Fruit fly (Drosophila melanogaster) whole organism, wandering third instar larva: ENCODE data around the gene Uros1.

ENCODE experiments used
- Abd-B ChIP-seq: fragments of >200 bp; optimal IDR thresholded peaks from 2 replicates; lab custom pipeline; 2017; ENCODE audit warnings: missing biosample characterization, missing genetic modification characterization
- CrebA ChIP-seq: fragments of 200-800 bp; sonication (Bioruptor generic); optimal IDR thresholded peaks from 2 replicates; lab custom pipeline; 2016; ENCODE audit warnings: missing biosample characterization, mild to moderate bottlenecking, missing genetic modification characterization, borderline replicate concordance
- Dfd ChIP-seq: fragments of >200 bp; optimal IDR thresholded peaks from 2 replicates; lab custom pipeline; 2017; ENCODE audit warnings: missing biosample characterization, missing genetic modification characterization
- Hnf4 ChIP-seq: fragments of 200-800 bp; sonication (Bioruptor generic); optimal IDR thresholded peaks from 2 replicates; lab custom pipeline; 2016; ENCODE audit warnings: missing biosample characterization, mild to moderate bottlenecking, missing genetic modification characterization
- Hr78 ChIP-seq: fragments of >200 bp; optimal IDR thresholded peaks from 2 replicates; lab custom pipeline; 2017; ENCODE audit warnings: missing biosample characterization, missing genetic modification characterization
- Hr83 ChIP-seq: fragments of 200-300 bp; sonication (Bioruptor generic); optimal IDR thresholded peaks from 2 replicates; lab custom pipeline; 2016; ENCODE audit warnings: missing biosample characterization, mild to moderate bottlenecking, missing genetic modification characterization, moderate library complexity; ENCODE audit not compliant: poor library complexity, severe bottlenecking
- Myc ChIP-seq: fragments of >200 bp; optimal IDR thresholded peaks from 2 replicates; lab custom pipeline; 2017
- br ChIP-seq: fragments of 200-800 bp; sonication (Bioruptor generic); optimal IDR thresholded peaks from 2 replicates; lab custom pipeline; 2016; ENCODE audit warnings: missing biosample characterization, missing genetic modification characterization
- fru ChIP-seq: fragments of 200-800 bp; sonication (Bioruptor generic); optimal IDR thresholded peaks from 3 replicates; lab custom pipeline; 2016; ENCODE audit warnings: missing biosample characterization, mild to moderate bottlenecking, missing genetic modification characterization
- h ChIP-seq: fragments of 200-800 bp; sonication (Bioruptor generic); optimal IDR thresholded peaks from 3 replicates; lab custom pipeline; 2016; ENCODE audit warnings: missing biosample characterization, mild to moderate bottlenecking, missing genetic modification characterization
- pan ChIP-seq: fragments of >200 bp; optimal IDR thresholded peaks from 2 replicates; lab custom pipeline; 2017
- sage ChIP-seq: fragments of 200-800 bp; sonication (Bioruptor generic); optimal IDR thresholded peaks from 2 replicates; lab custom pipeline; 2016; ENCODE audit warnings: missing biosample characterization, mild to moderate bottlenecking, missing genetic modification characterization
- tai ChIP-seq: sonication (Bioruptor generic); optimal IDR thresholded peaks from 2 replicates; lab custom pipeline; 2016; ENCODE audit warnings: missing biosample characterization, missing genetic modification characterization

DNA sequence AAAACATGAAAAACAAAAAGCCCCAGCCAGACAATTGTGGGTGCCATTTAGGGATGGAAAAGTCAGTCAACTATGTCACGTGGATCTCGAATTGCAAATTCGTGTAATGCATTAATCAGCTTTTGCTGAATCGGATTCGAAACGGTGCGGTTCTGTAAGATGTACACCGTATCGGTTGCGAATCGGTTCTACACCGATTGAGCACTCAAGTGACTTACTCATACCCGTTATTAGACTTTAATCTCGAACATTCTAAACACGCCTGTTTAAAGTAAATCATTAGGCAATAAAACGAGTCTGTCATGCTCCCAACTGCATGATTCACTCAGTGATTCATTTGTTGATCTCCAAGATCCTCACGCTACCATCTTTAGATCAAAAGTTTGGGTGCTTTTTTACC is 4.7 kb downstream of the Uros1 start:
- TF ChIP-seq pan, result no peak
- TF ChIP-seq Myc (lab: Kevin White, UChicago), result no peak
- no peak for TF ChIP-seq tai (GFP tag; lab: Kevin White, UChicago)
- no peak for TF ChIP-seq br (GFP tag; lab: Kevin White, UChicago)
- TF ChIP-seq fru, result peak; percentile 60
- peak; percentile 30 for TF ChIP-seq Hnf4 (GFP tag; lab: Kevin White, UChicago)
- TF ChIP-seq h, result peak; percentile 8
- TF ChIP-seq sage (GFP tag; lab: Kevin White, UChicago), result no peak
- TF ChIP-seq Hr78, result no peak
- TF ChIP-seq Dfd, result no peak
- TF ChIP-seq Abd-B, result no peak
- no peak for TF ChIP-seq CrebA
- no peak for TF ChIP-seq Hr83 (GFP tag; lab: Kevin White, UChicago)
